Worm (Caenorhabditis elegans) whole organism, L2 larva: Measurements from ENCODE around the gene D1086.10.

Experiments used
- R02D3.7 ChIP-seq: fragments of 150-350 bp; optimal IDR thresholded peaks from 2 replicates; lab custom pipeline; 2014; ENCODE audit warnings: missing biosample characterization, missing genetic modification characterization
- Y55F3AM.14 ChIP-seq: fragments of 200-800 bp; sonication (Bioruptor generic); optimal IDR thresholded peaks from 2 replicates; lab custom pipeline; 2018; ENCODE audit warnings: mild to moderate bottlenecking, missing genetic modification characterization, missing compliant biosample characterization
- ZK546.5 ChIP-seq: sonication (generic microtip); optimal IDR thresholded peaks from 2 replicates; lab custom pipeline; 2017; ENCODE audit warnings: missing biosample characterization, missing genetic modification characterization
- alr-1 ChIP-seq: fragments of 150-350 bp; optimal IDR thresholded peaks from 2 replicates; lab custom pipeline; 2014; ENCODE audit warnings: missing biosample characterization, missing genetic modification characterization
- aly-2 ChIP-seq: fragments of 150-350 bp; optimal IDR thresholded peaks from 2 replicates; lab custom pipeline; 2014; ENCODE audit warnings: missing biosample characterization, missing genetic modification characterization
- blmp-1 ChIP-seq: sonication (generic microtip); optimal IDR thresholded peaks from 2 replicates; lab custom pipeline; 2017; ENCODE audit warnings: missing genetic modification characterization, mild to moderate bottlenecking, missing compliant biosample characterization, antibody characterized with exemption, moderate library complexity; ENCODE audit not compliant: insufficient read depth
- ceh-82 ChIP-seq: fragments of 150-350 bp; optimal IDR thresholded peaks from 2 replicates; lab custom pipeline; 2014; ENCODE audit warnings: missing biosample characterization, missing genetic modification characterization
- crh-2 ChIP-seq: sonication (generic microtip); optimal IDR thresholded peaks from 2 replicates; lab custom pipeline; 2017; ENCODE audit warnings: missing biosample characterization, missing genetic modification characterization
- dmd-4 ChIP-seq: sonication (generic microtip); optimal IDR thresholded peaks from 2 replicates; lab custom pipeline; 2017; ENCODE audit warnings: missing biosample characterization, missing genetic modification characterization
- egl-27 ChIP-seq: sonication (generic microtip); optimal IDR thresholded peaks from 3 replicates; lab custom pipeline; 2017; ENCODE audit warnings: missing biosample characterization, missing genetic modification reagents, missing genetic modification characterization
- elt-1 ChIP-seq: fragments of 150-350 bp; optimal IDR thresholded peaks from 2 replicates; lab custom pipeline; 2014; ENCODE audit warnings: missing biosample characterization, missing genetic modification characterization
- fos-1 ChIP-seq: fragments of 150-350 bp; optimal IDR thresholded peaks from 2 replicates; lab custom pipeline; 2014; ENCODE audit warnings: missing biosample characterization, missing genetic modification characterization
- lin-39 ChIP-seq: fragments of 150-350 bp; optimal IDR thresholded peaks from 2 replicates; lab custom pipeline; 2014; ENCODE audit warnings: missing biosample characterization, missing genetic modification reagents, missing genetic modification characterization
- lsy-2 ChIP-seq, 2 experiments: fragments of 150-350 bp in 1 of 2; sonication (generic microtip) in 1 of 2; optimal IDR thresholded peaks; 2 replicates each; lab custom pipeline; 2014 to 2017; ENCODE audit warnings: missing biosample characterization in 2 of 2, missing genetic modification characterization in 2 of 2
- mab-5 ChIP-seq: fragments of 150-350 bp; optimal IDR thresholded peaks from 2 replicates; lab custom pipeline; 2014; ENCODE audit warnings: missing biosample characterization, missing genetic modification characterization
- mdl-1 ChIP-seq, 2 experiments: fragments of 150-350 bp in 1 of 2; sonication (generic microtip) in 1 of 2; optimal IDR thresholded peaks; 2 replicates each; lab custom pipeline; 2017; ENCODE audit warnings: missing biosample characterization in 2 of 2, missing genetic modification characterization in 2 of 2
- nhr-10 ChIP-seq: sonication (generic microtip); optimal IDR thresholded peaks from 2 replicates; lab custom pipeline; 2017; ENCODE audit warnings: missing biosample characterization, missing genetic modification characterization
- nhr-11 ChIP-seq: fragments of 150-350 bp; optimal IDR thresholded peaks from 2 replicates; lab custom pipeline; 2014; ENCODE audit warnings: missing biosample characterization, missing genetic modification characterization
- nhr-12 ChIP-seq: fragments of 150-350 bp; optimal IDR thresholded peaks from 2 replicates; lab custom pipeline; 2014; ENCODE audit warnings: missing biosample characterization, missing genetic modification characterization
- nhr-23 ChIP-seq: fragments of 150-350 bp; optimal IDR thresholded peaks from 2 replicates; lab custom pipeline; 2014; ENCODE audit warnings: missing biosample characterization, missing genetic modification reagents, missing genetic modification characterization
- nhr-237 ChIP-seq: fragments of 150-350 bp; optimal IDR thresholded peaks from 2 replicates; lab custom pipeline; 2014; ENCODE audit warnings: missing biosample characterization, missing genetic modification characterization
- nhr-25 ChIP-seq: fragments of 150-350 bp; sonication (generic microtip); optimal IDR thresholded peaks from 3 replicates; lab custom pipeline; 2014; ENCODE audit warnings: missing biosample characterization, missing genetic modification characterization
- nhr-6 ChIP-seq: fragments of 150-350 bp; optimal IDR thresholded peaks from 2 replicates; lab custom pipeline; 2014; ENCODE audit warnings: missing biosample characterization, missing genetic modification characterization
- nhr-77 ChIP-seq: fragments of 150-350 bp; optimal IDR thresholded peaks from 2 replicates; lab custom pipeline; 2014; ENCODE audit warnings: missing biosample characterization, missing genetic modification characterization
- peb-1 ChIP-seq: fragments of 150-350 bp; optimal IDR thresholded peaks from 2 replicates; lab custom pipeline; 2014; ENCODE audit warnings: missing biosample characterization, missing genetic modification characterization
- sem-4 ChIP-seq: fragments of 150-350 bp; optimal IDR thresholded peaks from 2 replicates; lab custom pipeline; 2014; ENCODE audit warnings: missing biosample characterization, missing genetic modification reagents, missing genetic modification characterization
- skn-1 ChIP-seq: sonication (generic microtip); optimal IDR thresholded peaks from 2 replicates; lab custom pipeline; 2017; ENCODE audit warnings: missing biosample characterization, missing genetic modification characterization
- sma-9 ChIP-seq, 2 experiments: fragments of 150-350 bp in 1 of 2; sonication (generic microtip) in 1 of 2; optimal IDR thresholded peaks; 2 replicates each; lab custom pipeline; 2014 to 2016; ENCODE audit warnings: missing genetic modification characterization in 2 of 2, mild to moderate bottlenecking in 1 of 2, missing biosample characterization in 1 of 2, missing compliant biosample characterization in 1 of 2, missing genetic modification reagents in 1 of 2, moderate library complexity in 1 of 2
- snpc-4 ChIP-seq: fragments of 150-350 bp; optimal IDR thresholded peaks from 2 replicates; lab custom pipeline; 2014; ENCODE audit warnings: missing biosample characterization, missing genetic modification characterization
- unc-39 ChIP-seq: fragments of 150-350 bp; optimal IDR thresholded peaks from 2 replicates; lab custom pipeline; 2014; ENCODE audit warnings: missing biosample characterization, missing genetic modification characterization
- unc-55 ChIP-seq: fragments of 150-350 bp; sonication (generic microtip); optimal IDR thresholded peaks from 3 replicates; lab custom pipeline; 2014; ENCODE audit warnings: missing biosample characterization, missing genetic modification reagents, missing genetic modification characterization
- ztf-1 ChIP-seq: fragments of 200-800 bp; sonication (Bioruptor generic); conservative IDR thresholded peaks from 2 replicates; pipeline ENCODE4 v1.3.6; 2022; ENCODE audit warnings: missing genetic modification characterization, missing compliant biosample characterization
- ztf-11 ChIP-seq: sonication (generic microtip); optimal IDR thresholded peaks from 2 replicates; lab custom pipeline; 2017; ENCODE audit warnings: missing biosample characterization, missing genetic modification characterization

D1086.10 gene

DNA sequence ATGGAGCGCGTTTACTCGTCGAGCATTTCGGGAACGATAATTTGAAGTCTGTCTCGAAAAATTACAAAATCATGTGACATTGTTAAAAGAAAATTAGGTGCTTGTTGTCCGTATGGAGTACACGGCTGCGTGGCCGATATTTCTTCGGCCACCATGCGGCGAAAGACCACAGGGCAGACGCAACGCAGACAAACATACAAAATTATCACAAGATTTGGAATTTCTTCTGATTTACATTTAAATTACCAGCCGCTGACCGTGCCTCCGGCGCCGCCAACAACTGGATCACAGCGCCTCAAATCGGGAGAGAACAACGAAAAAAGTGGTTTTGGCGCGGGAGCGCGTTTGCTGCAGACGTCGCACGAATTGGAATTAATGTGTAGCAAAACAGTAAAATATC is 27.5 kb upstream of the D1086.10 start (continued):
- TF ChIP-seq ZK546.5, result peak; percentile 35
- peak; percentile 7 for TF ChIP-seq nhr-77 (tag; lab: Kevin White, UChicago)
- TF ChIP-seq, all 48 proteins: peak for 33; not testable (repeated sequence) for 15

DNA sequence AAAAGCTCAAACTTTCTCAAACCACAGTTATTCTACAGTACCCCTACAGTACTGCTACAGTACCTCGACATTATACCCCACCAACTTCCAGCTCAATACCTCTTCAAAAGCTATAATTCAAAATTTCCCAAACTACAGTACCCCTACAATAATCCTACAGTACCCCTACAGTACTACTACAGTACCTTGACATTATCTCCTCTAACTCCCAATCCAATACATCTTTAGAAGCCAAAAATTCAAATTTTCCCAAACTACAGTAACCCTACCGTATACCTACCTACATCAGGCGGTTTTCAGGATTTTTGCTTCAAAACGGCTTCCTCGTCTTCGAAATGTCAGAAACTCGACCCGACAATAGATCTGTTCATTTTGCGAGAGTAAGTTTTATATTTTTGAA is 25.0 kb upstream of the D1086.10 start, which contains the start of gene F58D12.3:
TSS of gene F58D12.3 (plus strand) at position 301 of the 400 bp plus-strand sequence.
- no peak for TF ChIP-seq unc-39
- TF ChIP-seq, all 48 proteins: peak for 0

DNA sequence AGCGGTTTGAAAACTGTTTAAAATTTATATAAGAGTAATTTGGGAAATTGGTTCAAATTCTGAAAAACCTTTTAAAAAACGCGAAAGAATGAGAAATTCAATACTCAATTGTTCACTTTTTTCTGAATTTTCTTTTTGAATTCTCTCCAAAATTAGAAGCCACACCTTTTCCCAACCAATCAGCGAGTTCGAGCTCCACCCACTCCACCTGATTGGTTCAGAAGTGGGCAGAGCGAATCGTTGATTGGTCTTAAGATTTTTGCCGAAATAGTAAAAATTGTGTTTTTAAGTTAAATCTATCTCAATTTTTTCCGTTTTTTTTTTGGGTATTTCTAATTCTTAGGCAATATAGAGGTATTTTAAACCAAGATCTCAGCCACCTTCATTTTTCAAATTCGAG is 18.6 kb upstream of the D1086.10 start:
- no peak for TF ChIP-seq nhr-77 (tag; lab: Kevin White, UChicago)
- TF ChIP-seq peb-1 (tag; lab: Kevin White, UChicago), result no peak
- no peak for TF ChIP-seq nhr-25 (tag; lab: Kevin White, UChicago)
- TF ChIP-seq nhr-10 (tag; lab: Kevin White, UChicago), result no peak
- TF ChIP-seq lin-39, result no peak
- no peak for TF ChIP-seq Y55F3AM.14 (GFP tag; lab: Kevin White, UChicago)

DNA sequence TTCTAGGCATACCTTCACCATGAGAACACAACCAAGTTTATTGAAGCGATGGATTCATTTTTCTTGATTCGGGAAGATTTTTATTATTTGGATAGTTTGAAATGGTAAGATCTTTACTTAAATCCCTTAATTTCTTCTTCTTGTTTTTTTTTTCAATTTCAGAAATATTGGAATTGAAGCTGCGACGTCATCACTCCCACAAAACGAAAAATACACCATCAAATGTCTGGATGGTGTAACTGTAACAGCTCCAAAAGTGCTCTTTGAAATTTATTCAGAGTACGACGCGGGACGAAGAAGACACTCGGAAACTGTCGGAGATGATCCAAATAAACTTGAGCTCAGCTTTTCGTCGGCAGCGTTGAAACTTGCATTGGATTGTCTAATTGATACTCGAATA is 18.1 kb upstream of the D1086.10 start, which contains the start of gene D1086.21:
TSS of gene D1086.21 (plus strand) at position 301 of the 400 bp plus-strand sequence.
- TF ChIP-seq alr-1 (tag; lab: Kevin White, UChicago) (no peak), dmd-4 (tag; lab: Kevin White, UChicago) (no peak), nhr-77 (tag; lab: Kevin White, UChicago) (no peak)
- TF ChIP-seq, all 48 proteins: peak for 0

DNA sequence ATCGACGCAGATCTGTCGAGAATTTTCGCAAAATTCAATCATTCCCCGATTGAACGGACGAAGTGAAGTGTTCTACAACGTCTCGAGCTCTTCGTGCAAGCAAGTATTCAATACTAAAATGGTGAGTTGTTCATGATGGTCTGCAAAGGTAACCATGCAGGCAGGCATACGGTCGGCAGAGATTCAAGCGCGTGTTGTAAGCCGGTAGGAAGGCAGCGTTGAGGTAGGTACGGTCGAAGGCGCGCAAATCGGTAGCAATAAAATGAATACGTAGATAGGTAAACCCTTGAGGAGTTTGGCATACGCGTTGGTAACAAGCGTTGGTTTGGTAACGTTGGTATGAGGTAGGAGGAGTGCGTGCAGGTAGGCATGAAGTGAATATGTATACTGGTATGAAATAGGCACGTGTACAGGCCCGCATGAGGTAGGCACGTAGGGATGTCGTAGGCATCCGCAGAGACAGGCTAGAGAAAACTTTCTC is 14.7 kb upstream of the D1086.10 start, which contains the start of gene D1086.17:
TSS of gene D1086.17 (plus strand) at position 51 of the 481 bp plus-strand sequence.
- TF ChIP-seq nhr-237 (tag; lab: Kevin White, UChicago) (no peak), unc-39 (no peak), sem-4 (no peak), mdl-1 (tag; optimal IDR thresholded peaks at IDR 0.05; lab: Kevin White, UChicago) (no peak), crh-2 (tag; lab: Kevin White, UChicago) (no peak), mab-5 (tag; lab: Kevin White, UChicago) (no peak), blmp-1 (tag; lab: Kevin White, UChicago) (no peak), nhr-12 (tag; lab: Kevin White, UChicago) (no peak), nhr-11 (no peak), nhr-23 (tag; lab: Kevin White, UChicago) (no peak), peb-1 (tag; lab: Kevin White, UChicago) (no peak)

DNA sequence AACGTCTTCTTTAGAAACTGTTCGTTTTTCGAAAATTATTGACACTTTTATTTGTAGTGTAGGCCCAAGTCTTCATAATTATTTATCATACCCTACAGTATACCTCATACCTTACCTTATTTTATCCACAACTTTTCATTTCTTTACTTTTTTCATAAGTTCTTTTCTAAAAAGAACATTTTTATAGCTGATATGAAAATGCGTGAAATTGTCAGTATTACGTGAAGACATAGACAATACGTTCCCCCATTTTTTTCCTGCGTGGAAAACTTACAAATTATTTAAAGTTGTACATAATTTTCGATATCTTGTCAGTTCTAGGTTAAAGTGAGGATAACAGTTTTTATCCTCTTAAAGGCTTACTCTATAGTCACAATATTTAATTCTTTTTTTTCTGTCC is 12.7 kb upstream of the D1086.10 start:
- TF ChIP-seq lsy-2 (tag; optimal IDR thresholded peaks at IDR 0.05; lab: Kevin White, UChicago), result no peak
- no peak for TF ChIP-seq mdl-1 (tag; optimal IDR thresholded peaks at IDR 0.05; lab: Kevin White, UChicago)
- TF ChIP-seq peb-1 (tag; lab: Kevin White, UChicago), result no peak
- no peak for TF ChIP-seq sma-9 (GFP tag; optimal IDR thresholded peaks at IDR 0.05; lab: Kevin White, UChicago)
- no peak for TF ChIP-seq sma-9 (tag; optimal IDR thresholded peaks at IDR 0.05; lab: Kevin White, UChicago)
- TF ChIP-seq elt-1, result no peak
- no peak for TF ChIP-seq skn-1 (tag; lab: Kevin White, UChicago)
- TF ChIP-seq ztf-11 (tag; lab: Kevin White, UChicago), result no peak
- TF ChIP-seq ZK546.5, result no peak
- TF ChIP-seq snpc-4 (tag; lab: Kevin White, UChicago), result no peak
- TF ChIP-seq nhr-77 (tag; lab: Kevin White, UChicago), result no peak
- no peak for TF ChIP-seq unc-55
- no peak for TF ChIP-seq nhr-23 (tag; lab: Kevin White, UChicago)
- TF ChIP-seq nhr-10 (tag; lab: Kevin White, UChicago), result no peak

DNA sequence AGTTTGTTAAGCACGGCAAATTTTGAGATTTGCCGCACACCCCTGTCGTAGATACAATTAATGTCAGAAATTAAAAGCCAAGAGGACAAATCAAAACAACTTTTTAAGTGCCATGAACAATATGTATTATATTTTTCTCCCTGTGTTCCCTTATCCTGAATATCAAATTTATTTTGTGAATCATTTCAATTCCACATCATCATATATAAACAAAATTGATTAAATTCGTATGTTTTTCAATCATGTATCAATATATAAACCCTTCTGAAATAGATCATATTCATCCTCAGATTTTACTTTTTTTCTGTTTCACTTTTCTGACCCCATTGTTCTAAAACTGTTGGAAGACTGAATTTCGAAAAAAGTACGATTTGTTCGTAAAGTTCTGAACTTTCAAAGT is 8.4 kb upstream of the D1086.10 start, which contains the start of gene D1086.11:
TSS of gene D1086.11 (plus strand) at position 301 of the 400 bp plus-strand sequence.
- TF ChIP-seq nhr-77 (tag; lab: Kevin White, UChicago), result no peak
- TF ChIP-seq egl-27, result no peak
- TF ChIP-seq ceh-82 (tag; lab: Kevin White, UChicago), result no peak
- TF ChIP-seq ZK546.5, result no peak
- TF ChIP-seq snpc-4 (tag; lab: Kevin White, UChicago), result no peak
- no peak for TF ChIP-seq unc-55
- TF ChIP-seq nhr-237 (tag; lab: Kevin White, UChicago), result no peak
- TF ChIP-seq blmp-1 (tag; lab: Kevin White, UChicago), result no peak
- TF ChIP-seq sma-9 (GFP tag; optimal IDR thresholded peaks at IDR 0.05; lab: Kevin White, UChicago), result no peak
- TF ChIP-seq sma-9 (tag; optimal IDR thresholded peaks at IDR 0.05; lab: Kevin White, UChicago), result no peak
- no peak for TF ChIP-seq crh-2 (tag; lab: Kevin White, UChicago)
- no peak for TF ChIP-seq aly-2 (tag; lab: Kevin White, UChicago)
- no peak for TF ChIP-seq R02D3.7 (tag; lab: Kevin White, UChicago)
- no peak for TF ChIP-seq Y55F3AM.14 (GFP tag; lab: Kevin White, UChicago)
- no peak for TF ChIP-seq nhr-6 (tag; lab: Kevin White, UChicago)
- no peak for TF ChIP-seq fos-1 (tag; lab: Kevin White, UChicago)
- TF ChIP-seq ztf-1 (GFP tag; lab: Robert Waterston, UW), result no peak
- TF ChIP-seq skn-1 (tag; lab: Kevin White, UChicago), result no peak
- TF ChIP-seq, all 48 proteins: peak for 0
